Worm (Caenorhabditis elegans): ENCODE data around the gene pals-33.

DNA sequence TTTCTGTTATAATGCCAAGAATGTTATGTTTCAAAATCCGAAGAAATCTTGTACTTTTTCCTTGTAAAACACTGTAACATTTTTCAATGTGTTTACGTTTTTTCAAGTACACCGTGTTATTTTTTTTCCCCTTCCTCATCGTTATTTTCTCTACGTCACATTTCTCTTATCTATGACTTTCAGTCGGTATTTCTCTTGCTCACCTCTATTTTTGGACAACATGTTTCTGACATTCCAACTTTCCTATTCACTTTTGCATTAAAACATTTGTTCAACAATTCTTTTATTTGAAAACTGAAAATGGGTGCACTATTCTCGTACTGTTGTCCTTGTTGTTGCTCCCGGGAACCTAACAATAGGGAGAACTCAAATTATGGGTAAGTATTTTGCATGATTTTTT, at the start of gene pals-33:
- TF ChIP-seq nhr-28 (tag; optimal IDR thresholded peaks at IDR 0.05) (no peak), jun-1 (tag; optimal IDR thresholded peaks at IDR 0.05) (no peak)

Data from whole organism, L1 larva.